Worm (Caenorhabditis elegans) whole organism, young adult: Measurements from ENCODE around the gene F56D5.2.
A peak's percentile ranks its signal among the peaks of the same experiment; 100 is the strongest.

Experiments
- B0261.1 ChIP-seq: sonication (generic microtip); optimal IDR thresholded peaks from 2 replicates; lab custom pipeline; 2016; ENCODE audit warnings: mild to moderate bottlenecking, missing genetic modification characterization, moderate library complexity, missing compliant biosample characterization
- C06A6.2 ChIP-seq: fragments of 200-800 bp; sonication (Bioruptor generic); conservative IDR thresholded peaks from 2 replicates; pipeline ENCODE4 v1.3.6; 2022; ENCODE audit warnings: missing genetic modification characterization, missing compliant biosample characterization
- D2030.7 ChIP-seq: fragments of 200-800 bp; sonication (Bioruptor generic); IDR thresholded peaks from 2 replicates; pipeline ENCODE4 v1.3.6; 2022; ENCODE audit warnings: missing genetic modification reagents, missing genetic modification characterization, missing compliant biosample characterization
- F10E7.11 ChIP-seq: sonication (generic microtip); optimal IDR thresholded peaks from 2 replicates; lab custom pipeline; 2017; ENCODE audit warnings: mild to moderate bottlenecking, missing genetic modification characterization, moderate library complexity, missing compliant biosample characterization
- F22D6.2 ChIP-seq: sonication (generic microtip); optimal IDR thresholded peaks from 2 replicates; lab custom pipeline; 2016; ENCODE audit warnings: mild to moderate bottlenecking, missing genetic modification characterization, missing compliant biosample characterization
- F23B12.7 ChIP-seq: sonication (generic microtip); optimal IDR thresholded peaks from 2 replicates; lab custom pipeline; 2017; ENCODE audit warnings: missing genetic modification characterization, mild to moderate bottlenecking, missing compliant biosample characterization, antibody characterized with exemption, moderate library complexity; ENCODE audit not compliant: insufficient read depth
- F37B4.10 ChIP-seq: fragments of 200-800 bp; sonication (Bioruptor generic); IDR thresholded peaks from 2 replicates; pipeline ENCODE4 v1.3.6; 2022; ENCODE audit warnings: missing genetic modification characterization, missing compliant biosample characterization
- F39B2.1 ChIP-seq: fragments of 200-800 bp; sonication (Bioruptor generic); IDR thresholded peaks from 2 replicates; pipeline ENCODE4 v1.3.6; 2022; ENCODE audit warnings: missing genetic modification reagents, missing genetic modification characterization, missing compliant biosample characterization
- F49E8.2 ChIP-seq: sonication (generic microtip); optimal IDR thresholded peaks from 3 replicates; lab custom pipeline; 2017; ENCODE audit warnings: missing genetic modification characterization, mild to moderate bottlenecking, missing compliant biosample characterization, antibody characterized with exemption, moderate library complexity; ENCODE audit not compliant: insufficient read depth
- F57C9.4 ChIP-seq: sonication (generic microtip); optimal IDR thresholded peaks from 2 replicates; lab custom pipeline; 2017; ENCODE audit warnings: mild to moderate bottlenecking, missing genetic modification characterization, missing compliant biosample characterization
- T07F8.4 ChIP-seq: sonication (generic microtip); optimal IDR thresholded peaks from 2 replicates; lab custom pipeline; 2016; ENCODE audit warnings: mild to moderate bottlenecking, missing genetic modification characterization, moderate library complexity, missing compliant biosample characterization
- Y53G8AR.9 ChIP-seq: fragments of 200-800 bp; sonication (Bioruptor generic); conservative IDR thresholded peaks from 2 replicates; pipeline ENCODE4 v1.3.6; 2022; ENCODE audit warnings: missing genetic modification reagents, missing genetic modification characterization, missing compliant biosample characterization
- Y95B8A.8 ChIP-seq: fragments of 200-800 bp; sonication (Bioruptor generic); IDR thresholded peaks from 2 replicates; pipeline ENCODE4 v1.3.6; 2022; ENCODE audit warnings: missing genetic modification reagents, missing genetic modification characterization, missing compliant biosample characterization
- akir-1 ChIP-seq: fragments of 200-800 bp; sonication (Bioruptor generic); optimal IDR thresholded peaks from 2 replicates; lab custom pipeline; 2018; ENCODE audit warnings: mild to moderate bottlenecking, missing genetic modification characterization, moderate library complexity, missing compliant biosample characterization
- atf-7 ChIP-seq: sonication (generic microtip); optimal IDR thresholded peaks from 2 replicates; lab custom pipeline; 2017; ENCODE audit warnings: mild to moderate bottlenecking, missing genetic modification characterization, missing compliant biosample characterization
- attf-5 ChIP-seq: fragments of 200-800 bp; sonication (Bioruptor generic); optimal IDR thresholded peaks from 2 replicates; lab custom pipeline; 2018; ENCODE audit warnings: mild to moderate bottlenecking, missing genetic modification characterization, missing compliant biosample characterization
- ccch-3 ChIP-seq: fragments of 200-800 bp; sonication (Bioruptor generic); optimal IDR thresholded peaks from 2 replicates; lab custom pipeline; 2018; ENCODE audit warnings: mild to moderate bottlenecking, missing genetic modification characterization, missing compliant biosample characterization
- cebp-1 ChIP-seq, 2 experiments: fragments of 200-800 bp in 1 of 2; sonication (Bioruptor generic) in 1 of 2; sonication (generic microtip) in 1 of 2; IDR thresholded peaks in 1 of 2; optimal IDR thresholded peaks in 1 of 2; 2 replicates each; pipeline versions ENCODE4 v1.3.6 to Lab custom; 2017 to 2022; ENCODE audit warnings: missing compliant biosample characterization in 2 of 2, missing genetic modification characterization in 2 of 2, mild to moderate bottlenecking in 1 of 2, missing genetic modification reagents in 1 of 2, moderate library complexity in 1 of 2
- ceh-91 ChIP-seq: fragments of 200-800 bp; sonication (Bioruptor generic); IDR thresholded peaks from 2 replicates; pipeline ENCODE4 v1.3.6; 2022; ENCODE audit warnings: missing genetic modification reagents, missing genetic modification characterization, missing compliant biosample characterization
- chd-7 ChIP-seq: sonication (generic microtip); optimal IDR thresholded peaks from 2 replicates; lab custom pipeline; 2016; ENCODE audit warnings: mild to moderate bottlenecking, missing genetic modification characterization, moderate library complexity, missing compliant biosample characterization
- die-1 ChIP-seq: sonication (generic microtip); optimal IDR thresholded peaks from 2 replicates; lab custom pipeline; 2016; ENCODE audit warnings: missing genotype, mild to moderate bottlenecking, missing genetic modification characterization, missing compliant biosample characterization
- dpff-1 ChIP-seq: sonication (generic microtip); optimal IDR thresholded peaks from 2 replicates; lab custom pipeline; 2017; ENCODE audit warnings: mild to moderate bottlenecking, missing genetic modification characterization, missing compliant biosample characterization
- dpl-1 ChIP-seq: fragments of 150-350 bp; optimal IDR thresholded peaks from 2 replicates; lab custom pipeline; 2014; ENCODE audit warnings: missing biosample characterization, missing genetic modification reagents, missing genetic modification characterization
- efl-1 ChIP-seq: fragments of 150-350 bp; optimal IDR thresholded peaks from 2 replicates; lab custom pipeline; 2014; ENCODE audit warnings: missing biosample characterization, missing genetic modification reagents, missing genetic modification characterization
- egl-44 ChIP-seq: fragments of 200-800 bp; sonication (Bioruptor generic); IDR thresholded peaks from 2 replicates; pipeline ENCODE4 v1.3.6; 2022; ENCODE audit warnings: missing genetic modification reagents, missing genetic modification characterization, missing compliant biosample characterization
- egrh-3 ChIP-seq: fragments of 200-800 bp; sonication (Bioruptor generic); IDR thresholded peaks from 2 replicates; pipeline ENCODE4 v1.3.6; 2022; ENCODE audit warnings: missing genetic modification reagents, missing genetic modification characterization, missing compliant biosample characterization
- ekl-4 ChIP-seq: fragments of 200-800 bp; sonication (Bioruptor generic); IDR thresholded peaks from 2 replicates; pipeline ENCODE4 v1.3.6; 2022; ENCODE audit warnings: missing genetic modification reagents, missing genetic modification characterization, missing compliant biosample characterization
- gei-17 ChIP-seq: fragments of 200-800 bp; sonication (Bioruptor generic); optimal IDR thresholded peaks from 2 replicates; lab custom pipeline; 2018; ENCODE audit warnings: mild to moderate bottlenecking, missing genetic modification characterization, missing compliant biosample characterization
- hlh-12 ChIP-seq: sonication (generic microtip); optimal IDR thresholded peaks from 2 replicates; lab custom pipeline; 2016; ENCODE audit warnings: missing genetic modification characterization, missing compliant biosample characterization
- hmg-20 ChIP-seq: fragments of 200-800 bp; sonication (Bioruptor generic); IDR thresholded peaks from 2 replicates; pipeline ENCODE4 v1.3.6; 2022; ENCODE audit warnings: missing genetic modification reagents, missing genetic modification characterization, missing compliant biosample characterization
- hsf-1 ChIP-seq: fragments of 200-800 bp; sonication (Bioruptor generic); IDR thresholded peaks from 2 replicates; pipeline ENCODE4 v1.3.6; 2022; ENCODE audit warnings: missing genetic modification reagents, missing genetic modification characterization, missing compliant biosample characterization
- let-607 ChIP-seq, 2 experiments: fragments of 200-800 bp in 1 of 2; sonication (Bioruptor generic) in 1 of 2; sonication (generic microtip) in 1 of 2; optimal IDR thresholded peaks; 2 replicates each; lab custom pipeline; 2016 to 2018; ENCODE audit warnings: mild to moderate bottlenecking in 2 of 2, missing compliant biosample characterization in 2 of 2, missing genetic modification characterization in 2 of 2, moderate library complexity in 2 of 2, missing genotype in 1 of 2
- lin-35 ChIP-seq, 3 experiments: fragments of 150-350 bp in 2 of 3; sonication (generic microtip) in 1 of 3; optimal IDR thresholded peaks; 2 replicates each; lab custom pipeline; 2014 to 2018; ENCODE audit warnings: missing biosample characterization in 3 of 3, missing genetic modification characterization in 3 of 3, missing genetic modification reagents in 3 of 3
- madf-10 ChIP-seq: sonication (generic microtip); optimal IDR thresholded peaks from 2 replicates; lab custom pipeline; 2016; ENCODE audit warnings: mild to moderate bottlenecking, missing genetic modification characterization, missing compliant biosample characterization
- madf-3 ChIP-seq: fragments of 200-800 bp; sonication (Bioruptor generic); IDR thresholded peaks from 2 replicates; pipeline ENCODE4 v1.3.6; 2022; ENCODE audit warnings: missing genetic modification reagents, missing genetic modification characterization, missing compliant biosample characterization
- madf-6 ChIP-seq: fragments of 200-800 bp; sonication (Bioruptor generic); IDR thresholded peaks from 2 replicates; pipeline ENCODE4 v1.3.6; 2022; ENCODE audit warnings: missing genetic modification reagents, missing genetic modification characterization, missing compliant biosample characterization
- mcd-1 ChIP-seq: fragments of 200-800 bp; sonication (Bioruptor generic); IDR thresholded peaks from 2 replicates; pipeline ENCODE4 v1.3.6; 2022; ENCODE audit warnings: missing genetic modification reagents, missing genetic modification characterization, missing compliant biosample characterization
- mxl-1 ChIP-seq: sonication (generic microtip); optimal IDR thresholded peaks from 2 replicates; lab custom pipeline; 2016; ENCODE audit warnings: missing genetic modification characterization, missing compliant biosample characterization
- nfyb-1 ChIP-seq: fragments of 200-800 bp; sonication (Bioruptor generic); IDR thresholded peaks from 2 replicates; pipeline ENCODE4 v1.3.6; 2022; ENCODE audit warnings: missing genetic modification reagents, missing genetic modification characterization, missing compliant biosample characterization
- nhr-90 ChIP-seq: sonication (generic microtip); optimal IDR thresholded peaks from 2 replicates; lab custom pipeline; 2016; ENCODE audit warnings: missing genotype, mild to moderate bottlenecking, missing genetic modification characterization, missing compliant biosample characterization
- pha-4 ChIP-seq: fragments of 150-350 bp; sonication (generic microtip); optimal IDR thresholded peaks from 2 replicates; lab custom pipeline; 2014; ENCODE audit warnings: missing biosample characterization, missing genetic modification reagents, missing genetic modification characterization
- rcor-1 ChIP-seq: fragments of 200-800 bp; sonication (Bioruptor generic); IDR thresholded peaks from 2 replicates; pipeline ENCODE4 v1.3.6; 2022; ENCODE audit warnings: missing genetic modification reagents, missing genetic modification characterization, missing compliant biosample characterization
- sdz-38 ChIP-seq: sonication (generic microtip); optimal IDR thresholded peaks from 2 replicates; lab custom pipeline; 2016; ENCODE audit warnings: missing genotype, missing genetic modification characterization, missing compliant biosample characterization
- snpc-3.4 ChIP-seq: sonication (generic microtip); optimal IDR thresholded peaks from 2 replicates; lab custom pipeline; 2017; ENCODE audit warnings: missing genetic modification characterization, mild to moderate bottlenecking, missing compliant biosample characterization, antibody characterized with exemption, moderate library complexity, missing genotype, missing genetic modification reagents
- sptf-2 ChIP-seq: fragments of 200-800 bp; sonication (Bioruptor generic); optimal IDR thresholded peaks from 2 replicates; lab custom pipeline; 2018; ENCODE audit warnings: mild to moderate bottlenecking, missing genetic modification characterization, missing compliant biosample characterization
- tlf-1 ChIP-seq: fragments of 200-800 bp; sonication (Bioruptor generic); optimal IDR thresholded peaks from 2 replicates; lab custom pipeline; 2018; ENCODE audit warnings: mild to moderate bottlenecking, missing genetic modification characterization, missing compliant biosample characterization
- unc-130 ChIP-seq: sonication (generic microtip); optimal IDR thresholded peaks from 2 replicates; lab custom pipeline; 2016; ENCODE audit warnings: missing genetic modification reagents, missing genetic modification characterization, missing compliant biosample characterization
- unc-62 ChIP-seq: fragments of 150-350 bp; optimal IDR thresholded peaks from 2 replicates; lab custom pipeline; 2014; ENCODE audit warnings: missing biosample characterization, missing genetic modification reagents, missing genetic modification characterization
- ztf-26 ChIP-seq: sonication (generic microtip); optimal IDR thresholded peaks from 2 replicates; lab custom pipeline; 2017; ENCODE audit warnings: missing genetic modification characterization, missing compliant biosample characterization

Gene F56D5.2

DNA sequence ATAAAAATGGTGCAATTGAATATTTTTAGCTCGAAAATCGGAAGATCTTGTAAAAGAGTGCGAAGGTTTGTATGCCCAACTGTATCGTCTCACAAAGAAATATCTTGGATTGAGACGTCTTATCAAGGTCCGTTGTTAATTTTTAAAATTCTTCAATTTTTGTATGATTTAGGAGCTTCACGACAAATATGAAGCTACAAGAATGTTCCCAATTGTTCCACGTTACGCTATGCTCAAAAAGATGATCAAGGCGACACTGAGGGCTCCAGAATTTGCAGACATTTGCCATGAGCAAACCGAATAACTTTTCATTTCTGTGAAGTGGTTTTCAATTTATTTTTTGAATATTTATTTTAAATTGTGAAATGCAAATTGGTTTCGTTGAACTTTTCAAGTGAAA lies 40.3 kb upstream of the F56D5.2 start (continued):
- no peak for TF ChIP-seq cebp-1 (GFP tag; IDR thresholded peaks at IDR 0.05; lab: Robert Waterston, UW)
- TF ChIP-seq cebp-1 (tag; optimal IDR thresholded peaks at IDR 0.05; lab: Kevin White, UChicago): peak; percentile 34
- TF ChIP-seq F10E7.11 (tag; lab: Kevin White, UChicago): no peak
- TF ChIP-seq atf-7 (tag; lab: Kevin White, UChicago): peak; percentile 23
- peak; percentile 88 for TF ChIP-seq Y95B8A.8 (GFP tag; lab: Robert Waterston, UW)
- peak; percentile 78; the same call in 1 of the 2 replicates for TF ChIP-seq ekl-4
- TF ChIP-seq rcor-1 (GFP tag; lab: Robert Waterston, UW): no peak
- TF ChIP-seq F57C9.4 (tag; lab: Kevin White, UChicago): no peak
- no peak for TF ChIP-seq F39B2.1 (GFP tag; lab: Robert Waterston, UW)
- peak; percentile 80 for TF ChIP-seq madf-3 (GFP tag; lab: Robert Waterston, UW)
- TF ChIP-seq F22D6.2: no peak
- peak; percentile 86 for TF ChIP-seq tlf-1 (GFP tag; lab: Kevin White, UChicago)
- TF ChIP-seq dpff-1 (tag; lab: Kevin White, UChicago): no peak
- TF ChIP-seq B0261.1: no peak
- TF ChIP-seq ccch-3 (GFP tag; lab: Kevin White, UChicago): no peak
- TF ChIP-seq ceh-91: no peak
- TF ChIP-seq sptf-2 (GFP tag; lab: Kevin White, UChicago): no peak
- no peak for TF ChIP-seq dpl-1 (GFP tag; lab: Kevin White, UChicago)
- peak; percentile 57 for TF ChIP-seq ztf-26 (tag; lab: Kevin White, UChicago)
- peak; percentile 32 for TF ChIP-seq gei-17 (GFP tag; lab: Kevin White, UChicago)
- TF ChIP-seq madf-6 (GFP tag; lab: Robert Waterston, UW): no peak
- TF ChIP-seq hlh-12 (tag; lab: Kevin White, UChicago): no peak
- TF ChIP-seq D2030.7 (GFP tag; lab: Robert Waterston, UW): no peak
- no peak for TF ChIP-seq F37B4.10 (GFP tag; lab: Robert Waterston, UW)
- TF ChIP-seq hsf-1 (GFP tag; lab: Robert Waterston, UW): peak; percentile 49; the same call in 1 of the 2 replicates
- no peak for TF ChIP-seq egrh-3 (GFP tag; lab: Robert Waterston, UW)
- no peak for TF ChIP-seq egl-44 (GFP tag; lab: Robert Waterston, UW)
- no peak for TF ChIP-seq nhr-90 (tag; lab: Kevin White, UChicago)
- peak; percentile 26 for TF ChIP-seq chd-7
- peak; percentile 82 for TF ChIP-seq Y53G8AR.9 (GFP tag; lab: Robert Waterston, UW)
- no peak for TF ChIP-seq unc-62 (GFP tag; lab: Kevin White, UChicago)
- no peak for TF ChIP-seq T07F8.4
- no peak for TF ChIP-seq attf-5 (GFP tag; lab: Kevin White, UChicago)
- no peak for TF ChIP-seq madf-10 (tag; lab: Kevin White, UChicago)
- TF ChIP-seq snpc-3.4 (tag; lab: Kevin White, UChicago): peak; percentile 12
- peak; percentile 32 for TF ChIP-seq die-1 (tag; lab: Kevin White, UChicago)
- TF ChIP-seq unc-130 (GFP tag; lab: Kevin White, UChicago): no peak
- TF ChIP-seq akir-1 (GFP tag; lab: Kevin White, UChicago): no peak
- TF ChIP-seq hmg-20 (GFP tag; lab: Robert Waterston, UW): peak; percentile 53; the same call in 1 of the 2 replicates
- TF ChIP-seq lin-35 (GFP tag; optimal IDR thresholded peaks at IDR 0.05; lab: Kevin White, UChicago): no peak
- no peak; the same call in 1 of the 2 replicates for TF ChIP-seq C06A6.2 (GFP tag; lab: Robert Waterston, UW)
- peak; percentile 77 for TF ChIP-seq nfyb-1 (GFP tag; lab: Robert Waterston, UW)
- TF ChIP-seq mcd-1 (GFP tag; lab: Robert Waterston, UW): no peak
- TF ChIP-seq F49E8.2 (tag; lab: Kevin White, UChicago): no peak
- no peak for TF ChIP-seq mxl-1 (tag; lab: Kevin White, UChicago)
- no peak for TF ChIP-seq pha-4 (tag; lab: Kevin White, UChicago)
- TF ChIP-seq sdz-38 (tag; lab: Kevin White, UChicago): no peak
- TF ChIP-seq efl-1 (GFP tag; lab: Kevin White, UChicago): no peak
- no peak for TF ChIP-seq let-607 (tag; optimal IDR thresholded peaks at IDR 0.05; lab: Kevin White, UChicago)
- TF ChIP-seq F23B12.7 (tag; lab: Kevin White, UChicago): no peak
